Fruit fly (Drosophila melanogaster): ENCODE measurements around the gene CG7409.

- no peak for TF ChIP-seq spab (GFP tag; optimal IDR thresholded peaks at IDR 0.05)
- TF ChIP-seq acj6 (GFP tag; optimal IDR thresholded peaks at IDR 0.05): no peak
- no peak for TF ChIP-seq CG3919 (GFP tag; optimal IDR thresholded peaks at IDR 0.05)
- no peak for TF ChIP-seq Smox (GFP tag; optimal IDR thresholded peaks at IDR 0.05)
- no peak for TF ChIP-seq CG6792 (GFP tag; optimal IDR thresholded peaks at IDR 0.05)
- no peak for TF ChIP-seq Gug (GFP tag; IDR thresholded peaks at IDR 0.05)
- TF ChIP-seq CG4318 (GFP tag; optimal IDR thresholded peaks at IDR 0.05): no peak
- TF ChIP-seq lz (GFP tag; optimal IDR thresholded peaks at IDR 0.05): no peak
- TF ChIP-seq dsx (GFP tag; optimal IDR thresholded peaks at IDR 0.05; ENCODE audit: poor library complexity, severe bottlenecking): no peak
- peak; percentile 4 for TF ChIP-seq CG1621 (tag; optimal IDR thresholded peaks at IDR 0.05)
- TF ChIP-seq Eip75B (GFP tag; optimal IDR thresholded peaks at IDR 0.05): no peak
- no peak for TF ChIP-seq CG11294 (GFP tag; IDR thresholded peaks at IDR 0.05)
- no peak for TF ChIP-seq CG6276 (GFP tag; optimal IDR thresholded peaks at IDR 0.05)
- no peak for TF ChIP-seq CG31627 (GFP tag; optimal IDR thresholded peaks at IDR 0.05)
Observed at dm6 chr3L:7726285-7726684, 27.9 kb upstream of the CG7409 start, which contains the start of gene CG7457.
